Fruit fly (Drosophila melanogaster): ENCODE data around the gene CG43394.
A peak's percentile ranks its signal among the peaks of the same experiment; 100 is the strongest.

CG43394 gene

dm6 chr2L:8204996-8205567 lies 59.5 kb downstream of the CG43394 start, which contains the start of gene SLC5A11 (continued):
- peak; percentile 100 for TF ChIP-seq CG10147 (GFP tag; optimal IDR thresholded peaks at IDR 0.05)
- TF ChIP-seq gt (GFP tag; IDR thresholded peaks at IDR 0.05): peak; percentile 83; the same call in 1 of the 2 replicates
- peak; percentile 96 for TF ChIP-seq HmgZ (tag; optimal IDR thresholded peaks at IDR 0.05)
- TF ChIP-seq ato (GFP tag; IDR thresholded peaks at IDR 0.05; ENCODE audit: partially characterized antibody): no peak
- TF ChIP-seq tin (GFP tag; optimal IDR thresholded peaks at IDR 0.05): peak; percentile 99
- no peak for TF ChIP-seq hbn (GFP tag; IDR thresholded peaks at IDR 0.05; ENCODE audit: partially characterized antibody)
- peak; percentile 93 for TF ChIP-seq CG11093 (GFP tag; IDR thresholded peaks at IDR 0.05)
- peak; percentile 88 for TF ChIP-seq B-H2 (GFP tag; optimal IDR thresholded peaks at IDR 0.05)
- peak; percentile 94 for TF ChIP-seq CG8388 (GFP tag; optimal IDR thresholded peaks at IDR 0.05)
- no peak for TF ChIP-seq HLH4C (GFP tag; IDR thresholded peaks at IDR 0.05; ENCODE audit: partially characterized antibody)
- TF ChIP-seq Sry-β (GFP tag; optimal IDR thresholded peaks at IDR 0.05): peak; percentile 44
- TF ChIP-seq kni (GFP tag; optimal IDR thresholded peaks at IDR 0.05): peak; percentile 83
- TF ChIP-seq CG6791 (GFP tag; IDR thresholded peaks at IDR 0.05; ENCODE audit: partially characterized antibody): no peak
- peak; percentile 89 for TF ChIP-seq gcm2 (GFP tag; optimal IDR thresholded peaks at IDR 0.05)
- peak; percentile 93 for TF ChIP-seq CG6272 (GFP tag; IDR thresholded peaks at IDR 0.05)
- peak; percentile 15 for TF ChIP-seq disco-r (GFP tag; optimal IDR thresholded peaks at IDR 0.05)
- TF ChIP-seq lola (GFP tag; optimal IDR thresholded peaks at IDR 0.05): peak in 1 of 3 experiments; percentile 97
- peak; percentile 87 for TF ChIP-seq Doc2 (GFP tag; IDR thresholded peaks at IDR 0.05)
- peak; percentile 99 for TF ChIP-seq ems (GFP tag; optimal IDR thresholded peaks at IDR 0.05)
- TF ChIP-seq Max (GFP tag; optimal IDR thresholded peaks at IDR 0.05): peak; percentile 100
- TF ChIP-seq CG11560 (tag; IDR thresholded peaks at IDR 0.05): peak; percentile 87
- TF ChIP-seq CG17912 (GFP tag; optimal IDR thresholded peaks at IDR 0.05): peak; percentile 59
- TF ChIP-seq croc (GFP tag; conservative IDR thresholded peaks at IDR 0.05): peak; percentile 97
- peak; percentile 89 for TF ChIP-seq nerfin-1 (tag; optimal IDR thresholded peaks at IDR 0.05)
- TF ChIP-seq pho (GFP tag; optimal IDR thresholded peaks at IDR 0.05): peak; percentile 52
- TF ChIP-seq fru (optimal IDR thresholded peaks at IDR 0.05): no peak
- TF ChIP-seq onecut (GFP tag; IDR thresholded peaks at IDR 0.05): peak; percentile 85
- peak; percentile 91 for TF ChIP-seq az2 (GFP tag; optimal IDR thresholded peaks at IDR 0.05)
- no peak for TF ChIP-seq mld (GFP tag; IDR thresholded peaks at IDR 0.05; ENCODE audit: partially characterized antibody)
- peak; percentile 99 for TF ChIP-seq bcd (GFP tag; optimal IDR thresholded peaks at IDR 0.05)
- no peak for TF ChIP-seq vnd (GFP tag; IDR thresholded peaks at IDR 0.05; ENCODE audit: partially characterized antibody)
- no peak for TF ChIP-seq D (optimal IDR thresholded peaks at IDR 0.05)
- TF ChIP-seq D (GFP tag; optimal IDR thresholded peaks at IDR 0.05): peak; percentile 98
- TF ChIP-seq ATbp (GFP tag; optimal IDR thresholded peaks at IDR 0.05): peak; percentile 95
- peak; percentile 97 for TF ChIP-seq Rfx (GFP tag; IDR thresholded peaks at IDR 0.05)
- peak; percentile 99 for TF ChIP-seq CG14014 (GFP tag; IDR thresholded peaks at IDR 0.05)
- TF ChIP-seq Dek (tag; optimal IDR thresholded peaks at IDR 0.05): peak; percentile 96
- peak; percentile 94 for TF ChIP-seq CG1529 (GFP tag; optimal IDR thresholded peaks at IDR 0.05)
- no peak for TF ChIP-seq br (optimal IDR thresholded peaks at IDR 0.05)
- peak; percentile 99 for TF ChIP-seq Sox100B (GFP tag; optimal IDR thresholded peaks at IDR 0.05)
- TF ChIP-seq CG33213 (GFP tag; optimal IDR thresholded peaks at IDR 0.05): peak; percentile 96
- TF ChIP-seq CG15011 (GFP tag; optimal IDR thresholded peaks at IDR 0.05): peak; percentile 95
- peak; percentile 89 for TF ChIP-seq CG7987 (GFP tag; optimal IDR thresholded peaks at IDR 0.05)
- peak; percentile 85 for TF ChIP-seq Nf-YB (GFP tag; optimal IDR thresholded peaks at IDR 0.05)
- peak; percentile 94 for TF ChIP-seq CG11085 (GFP tag; IDR thresholded peaks at IDR 0.05)
- peak; percentile 68 for TF ChIP-seq fu2 (GFP tag; optimal IDR thresholded peaks at IDR 0.05)
- peak; percentile 93 for TF ChIP-seq Dbx (GFP tag; IDR thresholded peaks at IDR 0.05)
- peak; percentile 95 for TF ChIP-seq odd (GFP tag; optimal IDR thresholded peaks at IDR 0.05)
- TF ChIP-seq wek (GFP tag; optimal IDR thresholded peaks at IDR 0.05): peak; percentile 49
- peak; percentile 19 for TF ChIP-seq CG9797 (GFP tag; optimal IDR thresholded peaks at IDR 0.05)

Measured in whole organism, embryonic.